Worm (Caenorhabditis elegans) whole organism, midembryonic: Measurements from ENCODE around the gene T25B6.6.

Source experiments
- klf-2 ChIP-seq: fragments of 200-800 bp; sonication (Bioruptor generic); conservative IDR thresholded peaks from 2 replicates; pipeline ENCODE4 v1.3.6; 2022; ENCODE audit warnings: missing genetic modification reagents, missing genetic modification characterization, missing compliant biosample characterization
- tab-1 ChIP-seq: fragments of 200-800 bp; sonication (Bioruptor generic); IDR thresholded peaks from 2 replicates; pipeline ENCODE4 v1.3.6; 2022; ENCODE audit warnings: missing genetic modification characterization, missing compliant biosample characterization
- ztf-29 ChIP-seq: fragments of 200-800 bp; sonication (Bioruptor generic); IDR thresholded peaks from 2 replicates; pipeline ENCODE4 v1.3.6; 2022; ENCODE audit warnings: missing genetic modification reagents, missing genetic modification characterization, missing compliant biosample characterization

DNA sequence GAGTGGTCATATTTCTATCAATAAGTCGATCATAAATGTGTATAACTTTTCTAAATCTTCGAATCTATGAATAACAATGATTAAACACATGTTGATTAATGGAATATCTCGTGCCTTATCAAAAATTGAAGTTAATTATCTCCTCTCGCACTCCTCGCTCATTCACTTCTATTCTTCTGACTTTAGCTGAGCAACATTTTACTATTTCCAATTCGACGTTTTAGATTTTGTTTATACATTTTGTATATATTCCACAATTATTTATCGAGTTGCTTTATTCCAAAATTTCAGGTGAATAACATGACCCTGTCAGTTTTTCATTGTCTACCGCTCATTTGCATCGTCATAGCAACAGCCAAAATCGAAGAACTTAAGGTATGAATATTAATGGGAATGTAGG is 4.6 kb upstream of the T25B6.6 start, which contains the start of gene T25B6.3:
- TF ChIP-seq ztf-29 (GFP tag; lab: Robert Waterston, UW) (no peak), klf-2 (GFP tag; lab: Robert Waterston, UW) (no peak), tab-1 (GFP tag; lab: Robert Waterston, UW) (no peak)
